Worm (Caenorhabditis elegans) whole organism, mixed stage, embryonic: ENCODE data around the gene F55A11.7.

Source experiments
- ceh-43 ChIP-seq: fragments of 200-800 bp; sonication (Bioruptor generic); optimal IDR thresholded peaks from 2 replicates; lab custom pipeline; 2018; ENCODE audit warnings: mild to moderate bottlenecking, missing genetic modification characterization, moderate library complexity, missing compliant biosample characterization
- elt-1 ChIP-seq: sonication (generic microtip); optimal IDR thresholded peaks from 2 replicates; lab custom pipeline; 2017; ENCODE audit warnings: missing genetic modification characterization, mild to moderate bottlenecking, missing compliant biosample characterization, antibody characterized with exemption, moderate library complexity, borderline replicate concordance; ENCODE audit not compliant: insufficient read depth
- elt-3 ChIP-seq: fragments of 150-350 bp; optimal IDR thresholded peaks from 2 replicates; lab custom pipeline; 2014; ENCODE audit warnings: missing biosample characterization, missing genetic modification characterization
- lin-13 ChIP-seq: fragments of 150-350 bp; optimal IDR thresholded peaks from 2 replicates; lab custom pipeline; 2014; ENCODE audit warnings: missing biosample characterization, missing genetic modification characterization
- mep-1 ChIP-seq: fragments of 150-350 bp; optimal IDR thresholded peaks from 2 replicates; lab custom pipeline; 2017; ENCODE audit warnings: missing biosample characterization, missing genetic modification reagents, missing genetic modification characterization, inconsistent platforms
- nhr-237 ChIP-seq: fragments of 150-350 bp; optimal IDR thresholded peaks from 2 replicates; lab custom pipeline; 2014; ENCODE audit warnings: missing biosample characterization, missing genetic modification characterization
- snpc-4 ChIP-seq: fragments of 150-350 bp; optimal IDR thresholded peaks from 2 replicates; lab custom pipeline; 2014; ENCODE audit warnings: missing biosample characterization, missing genetic modification characterization
- unc-62 ChIP-seq: fragments of 150-350 bp; optimal IDR thresholded peaks from 2 replicates; lab custom pipeline; 2014; ENCODE audit warnings: missing biosample characterization, missing genetic modification reagents, missing genetic modification characterization

- no peak for TF ChIP-seq snpc-4
- TF ChIP-seq mep-1, result no peak
- no peak for TF ChIP-seq elt-3 (tag; lab: Kevin White, UChicago)
- TF ChIP-seq elt-1 (tag; lab: Kevin White, UChicago), result no peak
- TF ChIP-seq ceh-43 (GFP tag; lab: Kevin White, UChicago), result no peak
- TF ChIP-seq unc-62 (GFP tag; lab: Kevin White, UChicago), result no peak
- no peak for TF ChIP-seq nhr-237
- TF ChIP-seq lin-13 (tag; lab: Kevin White, UChicago), result no peak
These were observed 46.2 kb downstream of the F55A11.7 start for ce11 chrV:11741078-11741477.
